Fruit fly (Drosophila melanogaster): ENCODE measurements around the gene Ost48.

The Ost48 gene

DNA sequence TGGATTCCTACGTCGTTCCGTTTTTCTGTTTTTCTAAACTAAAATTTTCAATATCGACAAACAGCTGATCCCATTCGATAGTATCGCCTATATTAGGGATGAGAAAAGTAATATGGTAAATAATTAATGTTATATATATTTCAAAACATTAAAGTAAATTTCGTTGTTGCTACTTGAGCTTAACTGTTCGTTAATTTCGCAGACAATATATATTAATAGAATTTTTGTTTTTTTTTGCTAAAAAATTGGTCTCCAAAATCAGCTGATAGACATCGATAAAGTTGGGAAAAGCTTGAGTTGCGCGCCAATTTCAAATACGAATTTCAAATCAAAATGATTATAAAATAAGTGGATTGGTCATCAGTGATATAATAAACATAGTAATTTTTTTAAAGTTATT lies 38.0 kb upstream of the Ost48 start, which contains the start of gene CG12118 (continued):
- TF ChIP-seq HLH4C (GFP tag; IDR thresholded peaks at IDR 0.05; ENCODE audit: partially characterized antibody) (peak; percentile 90), Doc3 (GFP tag; IDR thresholded peaks at IDR 0.05; ENCODE audit: partially characterized antibody) (peak; percentile 95), CG4360 (GFP tag; IDR thresholded peaks at IDR 0.05) (no peak), phol (tag; optimal IDR thresholded peaks at IDR 0.05) (peak; percentile 81), NC2α (GFP tag; optimal IDR thresholded peaks at IDR 0.05) (no peak), CG14667 (GFP tag; IDR thresholded peaks at IDR 0.05) (peak; percentile 57; the same call in 1 of the 2 replicates), tna (GFP tag; IDR thresholded peaks at IDR 0.05; ENCODE audit: partially characterized antibody) (peak; percentile 81; the same call in 1 of the 2 replicates), CG8281 (tag; optimal IDR thresholded peaks at IDR 0.05) (peak; percentile 2), btn (GFP tag; optimal IDR thresholded peaks at IDR 0.05) (no peak), Sox102F (GFP tag; optimal IDR thresholded peaks at IDR 0.05) (peak; percentile 87), trem (tag; optimal IDR thresholded peaks at IDR 0.05) (peak; percentile 73), PHDP (tag; optimal IDR thresholded peaks at IDR 0.05) (peak; percentile 77), Ets97D (GFP tag; optimal IDR thresholded peaks at IDR 0.05) (peak; percentile 36), Dfd (GFP tag; optimal IDR thresholded peaks at IDR 0.05) (no peak), Opbp (GFP tag; IDR thresholded peaks at IDR 0.05; ENCODE audit: partially characterized antibody) (peak; percentile 85), Deaf1 (tag; optimal IDR thresholded peaks at IDR 0.05) (peak; percentile 36), chinmo (GFP tag; IDR thresholded peaks at IDR 0.05; ENCODE audit: partially characterized antibody) (peak; percentile 72; the same call in 1 of the 4 replicates), Usf (GFP tag; optimal IDR thresholded peaks at IDR 0.05) (no peak), vvl (GFP tag; IDR thresholded peaks at IDR 0.05) (peak; percentile 91), fru (optimal IDR thresholded peaks at IDR 0.05) (no peak), CG6791 (GFP tag; IDR thresholded peaks at IDR 0.05; ENCODE audit: partially characterized antibody) (peak; percentile 82), CG3407 (GFP tag; optimal IDR thresholded peaks at IDR 0.05) (peak; percentile 48), sens-2 (GFP tag; IDR thresholded peaks at IDR 0.05) (0 out of 2 replicates have a peak, but pooled peaks have one; percentile 46), Pdp1 (GFP tag; optimal IDR thresholded peaks at IDR 0.05) (peak; percentile 35 to 52), stc (GFP tag; IDR thresholded peaks at IDR 0.05) (peak; percentile 66; the same call in 1 of the 2 replicates), unpg (GFP tag; optimal IDR thresholded peaks at IDR 0.05) (peak; percentile 81), CG15601 (tag; optimal IDR thresholded peaks at IDR 0.05) (peak; percentile 77), CG14860 (GFP tag; IDR thresholded peaks at IDR 0.05; ENCODE audit: partially characterized antibody) (peak; percentile 78), CG42726 (GFP tag; IDR thresholded peaks at IDR 0.05; ENCODE audit: partially characterized antibody) (peak; percentile 70; the same call in 1 of the 2 replicates), stwl (tag; optimal IDR thresholded peaks at IDR 0.05) (peak; percentile 35), CoRest (tag; optimal IDR thresholded peaks at IDR 0.05) (peak; percentile 84), HLH3B (GFP tag; IDR thresholded peaks at IDR 0.05) (peak; percentile 78), Nf-YB (GFP tag; optimal IDR thresholded peaks at IDR 0.05) (peak; percentile 53), Xrp1 (GFP tag; IDR thresholded peaks at IDR 0.05) (peak; percentile 80), Hr39 (optimal IDR thresholded peaks at IDR 0.05) (no peak), CG8478 (optimal IDR thresholded peaks at IDR 0.05) (no peak), knrl (GFP tag; IDR thresholded peaks at IDR 0.05; ENCODE audit: partially characterized antibody) (peak; percentile 93), maf-S (GFP tag; optimal IDR thresholded peaks at IDR 0.05) (peak; percentile 32), CG11504 (tag; optimal IDR thresholded peaks at IDR 0.05) (peak; percentile 77), Fer3 (tag; optimal IDR thresholded peaks at IDR 0.05) (peak; percentile 75), gt (GFP tag; IDR thresholded peaks at IDR 0.05) (no peak), CG7556 (GFP tag; optimal IDR thresholded peaks at IDR 0.05) (peak; percentile 78), corto (GFP tag; optimal IDR thresholded peaks at IDR 0.05) (peak; percentile 68), h (optimal IDR thresholded peaks at IDR 0.05) (no peak), prd (optimal IDR thresholded peaks at IDR 0.05) (no peak), prd (GFP tag; IDR thresholded peaks at IDR 0.05) (peak; percentile 87), CG17829 (tag; optimal IDR thresholded peaks at IDR 0.05) (peak; percentile 74), CG9437 (GFP tag; optimal IDR thresholded peaks at IDR 0.05) (peak; percentile 71), gsb-n (tag; optimal IDR thresholded peaks at IDR 0.05) (peak; percentile 56), Ptx1 (GFP tag; IDR thresholded peaks at IDR 0.05) (peak; percentile 86), cas (GFP tag; IDR thresholded peaks at IDR 0.05) (peak; percentile 55; the same call in 1 of the 2 replicates)
